Worm (Caenorhabditis elegans): ENCODE results near the gene math-9.

- TF ChIP-seq ceh-13 (GFP tag; optimal IDR thresholded peaks at IDR 0.05) (no peak), ama-1 (optimal IDR thresholded peaks at IDR 0.05) (no peak), tbx-37 (GFP tag; conservative IDR thresholded peaks at IDR 0.05) (no peak), hnd-1 (tag; optimal IDR thresholded peaks at IDR 0.05) (no peak), ceh-36 (tag; optimal IDR thresholded peaks at IDR 0.05) (no peak), hmg-4 (GFP tag; optimal IDR thresholded peaks at IDR 0.05) (no peak), aly-1 (tag; optimal IDR thresholded peaks at IDR 0.05) (no peak), pes-1 (GFP tag; IDR thresholded peaks at IDR 0.05) (no peak), tbx-11 (GFP tag; IDR thresholded peaks at IDR 0.05) (no peak), B0310.2 (tag; optimal IDR thresholded peaks at IDR 0.05) (no peak), sea-1 (GFP tag; conservative IDR thresholded peaks at IDR 0.05) (no peak)
Observed at ce11 chrII:1922665-1923187, 32.1 kb upstream of the math-9 start, which contains the start of the genes bath-2 and F52C6.4.
